Fruit fly (Drosophila melanogaster) whole organism, embryonic: Measurements from ENCODE around the gene CG6325.

ENCODE experiments used
- Atf3 ChIP-seq: fragments of 200-800 bp; sonication (Bioruptor generic); optimal IDR thresholded peaks from 3 replicates; lab custom pipeline; 2016; ENCODE audit warnings: missing biosample characterization, missing genetic modification characterization
- Bteb2 ChIP-seq: fragments of 200-800 bp; sonication (Bioruptor generic); optimal IDR thresholded peaks from 2 replicates; lab custom pipeline; 2016; ENCODE audit warnings: missing biosample characterization, missing genetic modification characterization
- CG10147 ChIP-seq: fragments of 200-800 bp; sonication (Bioruptor generic); optimal IDR thresholded peaks from 2 replicates; lab custom pipeline; 2019; ENCODE audit warnings: missing biosample characterization, mild to moderate bottlenecking, missing genetic modification characterization, moderate library complexity
- CG10979 ChIP-seq: fragments of 200-800 bp; sonication (Bioruptor generic); optimal IDR thresholded peaks from 2 replicates; lab custom pipeline; 2018; ENCODE audit warnings: missing biosample characterization, mild to moderate bottlenecking, missing genetic modification characterization, moderate library complexity
- CG11398 ChIP-seq: fragments of 200-800 bp; sonication (Bioruptor generic); optimal IDR thresholded peaks from 2 replicates; lab custom pipeline; 2016; ENCODE audit warnings: missing biosample characterization, missing genetic modification characterization
- CG11560 ChIP-seq: fragments of 200-800 bp; sonication (Bioruptor generic); IDR thresholded peaks from 3 replicates; pipeline ENCODE4 v1.3.6; 2022; ENCODE audit warnings: missing biosample characterization, missing genetic modification characterization
- CG12155 ChIP-seq: fragments of 200-800 bp; sonication (Bioruptor generic); optimal IDR thresholded peaks from 3 replicates; lab custom pipeline; 2016; ENCODE audit warnings: missing biosample characterization, missing genetic modification characterization
- CG1233 ChIP-seq: fragments of 200-800 bp; sonication (Bioruptor generic); optimal IDR thresholded peaks from 4 replicates; lab custom pipeline; 2018; ENCODE audit warnings: missing biosample characterization, mild to moderate bottlenecking, missing genetic modification characterization
- CG13775 ChIP-seq: fragments of 200-800 bp; sonication (Bioruptor generic); optimal IDR thresholded peaks from 3 replicates; lab custom pipeline; 2017; ENCODE audit warnings: missing biosample characterization, mild to moderate bottlenecking, missing genetic modification characterization
- CG13894 ChIP-seq: fragments of 200-800 bp; sonication (Bioruptor generic); optimal IDR thresholded peaks from 3 replicates; lab custom pipeline; 2018; ENCODE audit warnings: missing biosample characterization, mild to moderate bottlenecking, missing genetic modification characterization, moderate library complexity
- CG15514 ChIP-seq: fragments of 200-800 bp; sonication (Bioruptor generic); optimal IDR thresholded peaks from 3 replicates; lab custom pipeline; 2017; ENCODE audit warnings: missing biosample characterization, missing genetic modification characterization, mild to moderate bottlenecking, moderate library complexity, missing genetic modification reagents
- CG16815 ChIP-seq: fragments of 200-800 bp; sonication (Bioruptor generic); optimal IDR thresholded peaks from 3 replicates; lab custom pipeline; 2017; ENCODE audit warnings: missing biosample characterization, mild to moderate bottlenecking, missing genetic modification characterization
- CG1792 ChIP-seq: fragments of 200-800 bp; sonication (Bioruptor generic); optimal IDR thresholded peaks from 2 replicates; lab custom pipeline; 2016; ENCODE audit warnings: missing biosample characterization, missing genetic modification characterization
- CG18262 ChIP-seq: fragments of 200-800 bp; optimal IDR thresholded peaks from 3 replicates; lab custom pipeline; 2019; ENCODE audit warnings: missing biosample characterization, mild to moderate bottlenecking, missing genetic modification characterization, moderate library complexity
- CG3407 ChIP-seq: fragments of 200-800 bp; sonication (Bioruptor generic); optimal IDR thresholded peaks from 2 replicates; lab custom pipeline; 2018; ENCODE audit warnings: missing biosample characterization, mild to moderate bottlenecking, missing genetic modification characterization
- CG3847 ChIP-seq: fragments of 200-800 bp; sonication (Bioruptor generic); IDR thresholded peaks from 2 replicates; pipeline ENCODE4 v1.3.6; 2022; ENCODE audit warnings: missing biosample characterization, missing genetic modification characterization
- CG6813 ChIP-seq: fragments of 200-800 bp; sonication (Bioruptor generic); optimal IDR thresholded peaks from 2 replicates; lab custom pipeline; 2017; ENCODE audit warnings: missing biosample characterization, missing genetic modification characterization, mild to moderate bottlenecking, moderate library complexity, missing genetic modification reagents
- Camta ChIP-seq: fragments of 200-800 bp; sonication (Bioruptor generic); optimal IDR thresholded peaks from 2 replicates; lab custom pipeline; 2016; ENCODE audit warnings: missing biosample characterization, missing genetic modification characterization
- CrebB ChIP-seq: fragments of 200-800 bp; sonication (Bioruptor generic); optimal IDR thresholded peaks from 3 replicates; lab custom pipeline; 2018; ENCODE audit warnings: missing biosample characterization, mild to moderate bottlenecking, missing genetic modification characterization
- Dp ChIP-seq: fragments of 200-800 bp; sonication (Bioruptor generic); optimal IDR thresholded peaks from 2 replicates; lab custom pipeline; 2018; ENCODE audit warnings: missing biosample characterization, mild to moderate bottlenecking, missing genetic modification characterization, moderate library complexity
- ERR ChIP-seq: fragments of 200-800 bp; sonication (Bioruptor generic); optimal IDR thresholded peaks from 2 replicates; lab custom pipeline; 2016; ENCODE audit warnings: missing biosample characterization, missing genetic modification characterization
- Elba2 ChIP-seq: fragments of 200-800 bp; sonication (Bioruptor generic); optimal IDR thresholded peaks from 3 replicates; lab custom pipeline; 2016; ENCODE audit warnings: missing biosample characterization, missing genetic modification characterization
- Fer3 ChIP-seq: fragments of 200-800 bp; sonication (Bioruptor generic); optimal IDR thresholded peaks from 2 replicates; lab custom pipeline; 2018; ENCODE audit warnings: missing biosample characterization, mild to moderate bottlenecking, missing genetic modification characterization, moderate library complexity
- HmgD ChIP-seq: fragments of 200-800 bp; sonication (Bioruptor generic); optimal IDR thresholded peaks from 3 replicates; lab custom pipeline; 2016; ENCODE audit warnings: missing biosample characterization, missing genetic modification characterization
- Lim3 ChIP-seq: fragments of 200-800 bp; sonication (Bioruptor generic); IDR thresholded peaks from 2 replicates; pipeline ENCODE4 v1.3.6; 2022; ENCODE audit warnings: missing biosample characterization, missing genetic modification characterization
- NFAT ChIP-seq: fragments of 200-800 bp; sonication (Bioruptor generic); IDR thresholded peaks from 2 replicates; pipeline ENCODE4 v1.3.6; 2022; ENCODE audit warnings: missing biosample characterization, missing genetic modification characterization
- Sin3A ChIP-seq: fragments of >200 bp; optimal IDR thresholded peaks from 2 replicates; lab custom pipeline; 2018
- Vsx1 ChIP-seq: fragments of 200-800 bp; sonication (Bioruptor generic); optimal IDR thresholded peaks from 2 replicates; lab custom pipeline; 2017; ENCODE audit warnings: missing biosample characterization, mild to moderate bottlenecking, missing genetic modification characterization, missing genetic modification reagents
- ara ChIP-seq: fragments of 200-800 bp; sonication (Bioruptor generic); IDR thresholded peaks from 2 replicates; pipeline ENCODE4 v1.3.6; 2022; ENCODE audit warnings: missing biosample characterization, missing genetic modification characterization
- ash1 ChIP-seq: fragments of 200-800 bp; sonication (Bioruptor generic); optimal IDR thresholded peaks from 2 replicates; lab custom pipeline; 2018; ENCODE audit warnings: missing biosample characterization, mild to moderate bottlenecking, missing genetic modification characterization
- bab2 ChIP-seq: fragments of 200-800 bp; sonication (Bioruptor generic); optimal IDR thresholded peaks from 2 replicates; lab custom pipeline; 2016; ENCODE audit warnings: missing biosample characterization, missing genetic modification characterization
- br ChIP-seq: fragments of >200 bp; optimal IDR thresholded peaks from 2 replicates; lab custom pipeline; 2017
- cato ChIP-seq: fragments of 200-800 bp; sonication (Bioruptor generic); optimal IDR thresholded peaks from 2 replicates; lab custom pipeline; 2016; ENCODE audit warnings: missing biosample characterization, missing genetic modification characterization, borderline replicate concordance
- ci ChIP-seq: fragments of 200-800 bp; sonication (Bioruptor generic); IDR thresholded peaks from 3 replicates; pipeline ENCODE4 v1.3.6; 2022; ENCODE audit warnings: missing biosample characterization, missing genetic modification characterization
- crc ChIP-seq: fragments of 200-800 bp; sonication (Bioruptor generic); optimal IDR thresholded peaks from 2 replicates; lab custom pipeline; 2016; ENCODE audit warnings: missing biosample characterization, missing genetic modification characterization
- dimm ChIP-seq: fragments of 200-800 bp; sonication (Bioruptor generic); IDR thresholded peaks from 2 replicates; pipeline ENCODE4 v1.3.6; 2022; ENCODE audit warnings: missing biosample characterization, missing genetic modification characterization
- dpn ChIP-seq, 2 experiments: fragments of 200-800 bp; sonication (Bioruptor generic); optimal IDR thresholded peaks; 3 replicates each; lab custom pipeline; 2016; ENCODE audit warnings: missing biosample characterization in 2 of 2, missing genetic modification characterization in 2 of 2
- emc ChIP-seq: fragments of 200-800 bp; sonication (Bioruptor generic); optimal IDR thresholded peaks from 2 replicates; lab custom pipeline; 2016; ENCODE audit warnings: missing biosample characterization, missing genetic modification characterization
- fd64A ChIP-seq: fragments of 200-800 bp; sonication (Bioruptor generic); optimal IDR thresholded peaks from 3 replicates; lab custom pipeline; 2018; ENCODE audit warnings: missing biosample characterization, mild to moderate bottlenecking, missing genetic modification characterization
- grn ChIP-seq: fragments of 200-800 bp; sonication (Bioruptor generic); optimal IDR thresholded peaks from 3 replicates; lab custom pipeline; 2017; ENCODE audit warnings: missing biosample characterization, missing genetic modification characterization
- gsb-n ChIP-seq: fragments of 200-800 bp; sonication (Bioruptor generic); optimal IDR thresholded peaks from 3 replicates; lab custom pipeline; 2018; ENCODE audit warnings: missing biosample characterization, mild to moderate bottlenecking, missing genetic modification characterization
- inv ChIP-seq: fragments of 200-800 bp; sonication (Bioruptor generic); IDR thresholded peaks from 2 replicates; pipeline ENCODE4 v1.3.6; 2022; ENCODE audit warnings: missing biosample characterization, missing genetic modification characterization; ENCODE audit not compliant: partially characterized antibody
- ken ChIP-seq: fragments of 200-800 bp; sonication (Bioruptor generic); IDR thresholded peaks from 3 replicates; pipeline ENCODE4 v1.3.6; 2022; ENCODE audit warnings: missing biosample characterization, missing genetic modification characterization
- odd ChIP-seq: fragments of 200-800 bp; sonication (Bioruptor generic); optimal IDR thresholded peaks from 2 replicates; lab custom pipeline; 2017; ENCODE audit warnings: missing biosample characterization, mild to moderate bottlenecking, missing genetic modification characterization
- pnt ChIP-seq: fragments of 200-800 bp; sonication (Bioruptor generic); optimal IDR thresholded peaks from 3 replicates; lab custom pipeline; 2016; ENCODE audit warnings: missing biosample characterization, missing genetic modification characterization
- repo ChIP-seq: fragments of 200-800 bp; sonication (Bioruptor generic); optimal IDR thresholded peaks from 2 replicates; lab custom pipeline; 2016; ENCODE audit warnings: missing biosample characterization, missing genetic modification characterization
- sim ChIP-seq: fragments of 200-800 bp; sonication (Bioruptor generic); IDR thresholded peaks from 2 replicates; pipeline ENCODE4 v1.3.6; 2022; ENCODE audit warnings: missing biosample characterization, missing genetic modification characterization
- stwl ChIP-seq: fragments of 200-800 bp; sonication (Bioruptor generic); optimal IDR thresholded peaks from 3 replicates; lab custom pipeline; 2018; ENCODE audit warnings: missing biosample characterization, mild to moderate bottlenecking, missing genetic modification characterization, moderate library complexity
- usp ChIP-seq: fragments of >200 bp; optimal IDR thresholded peaks from 2 replicates; lab custom pipeline; 2017; ENCODE audit warnings: missing biosample characterization, missing genetic modification characterization
- vnd ChIP-seq: fragments of 200-800 bp; sonication (Bioruptor generic); IDR thresholded peaks from 3 replicates; pipeline ENCODE4 v1.3.6; 2022; ENCODE audit warnings: missing biosample characterization, missing genetic modification characterization; ENCODE audit not compliant: partially characterized antibody
- zf30C ChIP-seq: fragments of 200-800 bp; sonication (Bioruptor generic); optimal IDR thresholded peaks from 3 replicates; lab custom pipeline; 2018; ENCODE audit warnings: missing biosample characterization, mild to moderate bottlenecking, missing genetic modification characterization

Gene CG6325

DNA sequence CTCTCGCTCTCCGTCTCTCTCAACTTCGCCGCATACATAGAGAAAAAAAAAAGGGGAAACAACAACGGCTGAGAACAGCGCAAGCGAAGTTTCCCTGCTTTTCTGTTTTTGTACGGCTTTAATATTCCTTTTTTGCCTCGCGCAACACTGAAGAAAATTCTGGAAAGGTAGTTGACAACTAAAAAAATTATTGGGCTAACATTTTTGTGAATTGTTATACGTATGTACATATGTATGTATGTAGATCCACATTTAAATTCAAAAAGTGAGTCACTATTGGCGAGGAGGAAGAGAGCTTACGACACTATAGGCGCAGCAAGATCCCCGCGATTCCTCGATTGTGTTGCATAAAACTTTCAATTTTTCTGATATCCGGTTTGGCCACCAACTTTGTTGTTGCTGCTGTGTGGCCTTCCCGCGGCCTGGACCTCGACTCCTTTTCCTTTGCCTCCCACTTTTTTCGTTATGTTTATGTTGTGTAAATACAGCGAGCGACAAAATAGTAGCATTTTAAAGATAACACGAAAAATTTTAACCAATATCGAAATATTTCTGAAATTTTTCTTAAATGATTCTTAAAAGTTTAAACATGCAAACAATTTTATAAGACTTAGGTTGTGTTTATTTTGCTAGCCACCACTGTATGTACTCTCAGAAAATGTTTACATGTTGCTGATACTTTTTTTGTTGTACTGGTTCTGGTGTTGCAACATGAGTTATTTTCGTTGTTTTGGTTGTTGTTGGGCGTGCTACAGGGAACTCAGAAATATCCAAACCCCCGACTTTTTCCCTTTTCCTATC is 50.3 kb downstream of the CG6325 start (continued):
- TF ChIP-seq CG12155 (GFP tag; lab: Kevin White, UChicago): peak; percentile 55
- no peak for TF ChIP-seq inv (GFP tag; lab: Robert Waterston, UW)
- TF ChIP-seq Vsx1 (GFP tag; lab: Kevin White, UChicago): no peak
- TF ChIP-seq CG10147 (GFP tag; lab: Kevin White, UChicago): peak; percentile 67
- TF ChIP-seq CG11398 (GFP tag; lab: Kevin White, UChicago): peak; percentile 49
- TF ChIP-seq Camta (GFP tag; lab: Kevin White, UChicago): peak; percentile 57
- TF ChIP-seq Fer3 (tag; lab: Kevin White, UChicago): peak; percentile 78
- peak; percentile 89 for TF ChIP-seq CG10979
- peak; percentile 97 for TF ChIP-seq zf30C (GFP tag; lab: Kevin White, UChicago)
- TF ChIP-seq sim: no peak
- no peak for TF ChIP-seq ara (GFP tag; lab: Robert Waterston, UW)
- peak; percentile 82 for TF ChIP-seq odd (GFP tag; lab: Kevin White, UChicago)
- peak; percentile 97 for TF ChIP-seq CG13894 (tag; lab: Kevin White, UChicago)
- peak; percentile 43 for TF ChIP-seq CG15514 (GFP tag; lab: Kevin White, UChicago)
- no peak for TF ChIP-seq usp (GFP tag; lab: Kevin White, UChicago)
- TF ChIP-seq CG1233 (GFP tag; lab: Kevin White, UChicago): peak; percentile 77
- no peak for TF ChIP-seq ash1 (GFP tag; lab: Kevin White, UChicago)
- TF ChIP-seq pnt (GFP tag; lab: Kevin White, UChicago): peak; percentile 54
- no peak for TF ChIP-seq stwl (tag; lab: Kevin White, UChicago)
- no peak for TF ChIP-seq Lim3 (GFP tag; lab: Robert Waterston, UW)
- no peak for TF ChIP-seq CG3847
- no peak for TF ChIP-seq fd64A (GFP tag; lab: Kevin White, UChicago)
- TF ChIP-seq CG6813: peak; percentile 81
- peak; percentile 62 for TF ChIP-seq Bteb2 (GFP tag; lab: Kevin White, UChicago)
- no peak for TF ChIP-seq dimm (GFP tag; lab: Robert Waterston, UW)
- TF ChIP-seq ERR (GFP tag; lab: Kevin White, UChicago): peak; percentile 32
- no peak for TF ChIP-seq CG11560 (tag; lab: Robert Waterston, UW)
- TF ChIP-seq br (lab: Kevin White, UChicago): no peak
- TF ChIP-seq Dp (GFP tag; lab: Kevin White, UChicago): no peak
- peak; percentile 87 for TF ChIP-seq gsb-n (tag; lab: Kevin White, UChicago)
- TF ChIP-seq Elba2 (GFP tag; lab: Kevin White, UChicago): no peak
- peak; percentile 58 for TF ChIP-seq CG1792 (GFP tag; lab: Kevin White, UChicago)
- peak; percentile 76 for TF ChIP-seq CG3407
- peak; percentile 77 for TF ChIP-seq bab2 (GFP tag; lab: Kevin White, UChicago)
- no peak for TF ChIP-seq HmgD (GFP tag; lab: Kevin White, UChicago)
- peak; percentile 89 for TF ChIP-seq CG13775 (GFP tag; lab: Kevin White, UChicago)
- no peak for TF ChIP-seq Sin3A (lab: Kevin White, UChicago)
- no peak for TF ChIP-seq NFAT
- no peak for TF ChIP-seq ken (GFP tag; lab: Robert Waterston, UW)
- TF ChIP-seq Atf3: peak; percentile 72
- TF ChIP-seq dpn (GFP tag; optimal IDR thresholded peaks at IDR 0.05; lab: Kevin White, UChicago): peak; percentile 68 to 73
- TF ChIP-seq emc (GFP tag; lab: Kevin White, UChicago): no peak
- peak; percentile 89 for TF ChIP-seq CG18262
- TF ChIP-seq CrebB (tag; lab: Kevin White, UChicago): peak; percentile 44
- TF ChIP-seq crc: peak; percentile 55
- no peak for TF ChIP-seq grn
- peak; percentile 38 for TF ChIP-seq cato
- peak; percentile 72 for TF ChIP-seq CG16815
- no peak for TF ChIP-seq vnd (GFP tag; lab: Robert Waterston, UW)
- TF ChIP-seq repo: peak; percentile 37
- TF ChIP-seq ci (GFP tag; lab: Robert Waterston, UW): no peak
